Worm (Caenorhabditis elegans) whole organism, L3 larva: Measurements from ENCODE around the gene K09H11.11.

Source experiments
- nhr-76 ChIP-seq: fragments of 150-350 bp; sonication (generic microtip); optimal IDR thresholded peaks from 5 replicates; lab custom pipeline; 2014; ENCODE audit warnings: missing biosample characterization, missing genetic modification characterization
- skn-1 ChIP-seq: fragments of 150-350 bp; optimal IDR thresholded peaks from 2 replicates; lab custom pipeline; 2014; ENCODE audit warnings: missing biosample characterization, missing genetic modification characterization
- ztf-11 ChIP-seq: fragments of 150-350 bp; optimal IDR thresholded peaks from 2 replicates; lab custom pipeline; 2014; ENCODE audit warnings: missing biosample characterization, missing genetic modification characterization
- ztf-4 ChIP-seq: fragments of 150-350 bp; optimal IDR thresholded peaks from 2 replicates; lab custom pipeline; 2014; ENCODE audit warnings: missing biosample characterization, missing genetic modification characterization

- no peak for TF ChIP-seq ztf-11 (tag; lab: Kevin White, UChicago)
- TF ChIP-seq ztf-4 (tag; lab: Kevin White, UChicago): no peak
- no peak for TF ChIP-seq nhr-76 (tag; lab: Kevin White, UChicago)
- TF ChIP-seq skn-1 (tag; lab: Kevin White, UChicago): no peak
Measured at ce11 chrV:5736068-5736467, 19.0 kb downstream of the K09H11.11 start, which contains the start of gene K09H11.6.
